Fruit fly (Drosophila melanogaster): ENCODE data around the gene L2HGDH.

DNA sequence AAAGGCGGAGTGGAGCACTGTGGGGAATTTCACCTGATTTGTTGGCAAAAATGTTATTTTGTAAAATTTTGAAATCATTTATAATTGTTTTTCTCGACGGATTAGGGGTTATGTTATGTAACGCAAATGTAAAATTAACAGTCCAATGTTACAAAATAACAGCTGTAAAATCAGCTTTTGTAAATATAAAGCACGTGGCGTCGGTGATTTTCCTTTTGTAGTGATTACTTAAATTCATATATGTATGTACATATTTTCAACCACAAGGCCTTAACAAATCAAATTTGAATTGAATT is 47.9 kb upstream of the L2HGDH start, which contains the start of gene CG15172:
- TF ChIP-seq CTCF (optimal IDR thresholded peaks at IDR 0.05) (no peak), CG8478 (optimal IDR thresholded peaks at IDR 0.05) (no peak)
